Worm (Caenorhabditis elegans) whole organism, L2 larva: Measurements from ENCODE around the gene T09A5.5.

ENCODE experiments used
- F13H6.1 ChIP-seq: sonication (generic microtip); optimal IDR thresholded peaks from 2 replicates; lab custom pipeline; 2016; ENCODE audit warnings: missing genetic modification characterization, missing compliant biosample characterization
- aly-2 ChIP-seq: fragments of 150-350 bp; optimal IDR thresholded peaks from 2 replicates; lab custom pipeline; 2014; ENCODE audit warnings: missing biosample characterization, missing genetic modification characterization
- ama-1 ChIP-seq: fragments of 150-350 bp; optimal IDR thresholded peaks from 2 replicates; lab custom pipeline; 2018; ENCODE audit warnings: inconsistent platforms
- ceh-82 ChIP-seq: fragments of 150-350 bp; optimal IDR thresholded peaks from 2 replicates; lab custom pipeline; 2014; ENCODE audit warnings: missing biosample characterization, missing genetic modification characterization
- lin-39 ChIP-seq: fragments of 150-350 bp; optimal IDR thresholded peaks from 2 replicates; lab custom pipeline; 2014; ENCODE audit warnings: missing biosample characterization, missing genetic modification reagents, missing genetic modification characterization
- mab-5 ChIP-seq: fragments of 150-350 bp; optimal IDR thresholded peaks from 2 replicates; lab custom pipeline; 2014; ENCODE audit warnings: missing biosample characterization, missing genetic modification characterization
- nhr-11 ChIP-seq: fragments of 150-350 bp; optimal IDR thresholded peaks from 2 replicates; lab custom pipeline; 2014; ENCODE audit warnings: missing biosample characterization, missing genetic modification characterization
- skn-1 ChIP-seq: sonication (generic microtip); optimal IDR thresholded peaks from 2 replicates; lab custom pipeline; 2017; ENCODE audit warnings: missing biosample characterization, missing genetic modification characterization
- ztf-11 ChIP-seq: sonication (generic microtip); optimal IDR thresholded peaks from 2 replicates; lab custom pipeline; 2017; ENCODE audit warnings: missing biosample characterization, missing genetic modification characterization

DNA sequence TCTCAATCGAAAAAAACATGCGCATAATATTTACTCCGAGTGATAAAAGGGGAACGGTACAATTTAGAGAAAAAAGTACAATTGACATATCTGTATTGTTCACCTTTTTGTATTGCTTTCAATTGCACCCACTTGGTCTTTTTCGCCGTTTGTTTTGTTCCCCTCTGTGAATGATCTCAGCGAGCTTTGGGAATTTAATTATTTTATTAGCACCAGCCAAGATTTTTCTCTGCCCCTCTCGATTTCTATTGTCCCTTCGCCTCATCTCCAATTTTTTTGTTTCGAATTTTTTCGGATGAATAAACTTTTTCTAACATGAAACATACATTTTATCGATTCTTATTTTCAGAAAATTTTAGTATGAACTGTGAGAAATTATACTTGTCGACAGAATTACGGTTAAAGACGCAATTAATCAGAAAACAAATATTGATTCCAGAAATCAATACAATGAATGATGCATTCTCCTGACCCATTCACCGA, 46.7 kb upstream of the T09A5.5 start, which contains the start of gene rev-1:
- no peak for TF ChIP-seq ama-1 (lab: Kevin White, UChicago)
- no peak for TF ChIP-seq aly-2 (tag; lab: Kevin White, UChicago)
- TF ChIP-seq skn-1 (tag; lab: Kevin White, UChicago) = no peak
- no peak for TF ChIP-seq nhr-11
- TF ChIP-seq ztf-11 (tag; lab: Kevin White, UChicago) = no peak
- no peak for TF ChIP-seq ceh-82 (tag; lab: Kevin White, UChicago)
- no peak for TF ChIP-seq F13H6.1 (tag; lab: Kevin White, UChicago)
- no peak for TF ChIP-seq mab-5 (tag; lab: Kevin White, UChicago)
- TF ChIP-seq lin-39 (tag; lab: Kevin White, UChicago) = no peak
